Fruit fly (Drosophila melanogaster): ENCODE data around the gene Sec71.

The Sec71 gene

dm6 chr2L:13778648-13779047 is 14.7 kb upstream of the Sec71 start (continued):
- peak; percentile 93 for TF ChIP-seq sens (GFP tag)
- TF ChIP-seq Med (GFP tag) = peak; percentile 89
- TF ChIP-seq tin (GFP tag; optimal IDR thresholded peaks at IDR 0.05) = peak; percentile 9
- TF ChIP-seq CrebB (tag; optimal IDR thresholded peaks at IDR 0.05) = no peak
- no peak for TF ChIP-seq pb (GFP tag; optimal IDR thresholded peaks at IDR 0.05)
- TF ChIP-seq seq (GFP tag; IDR thresholded peaks at IDR 0.05) = 0 out of 2 replicates have a peak, but pooled peaks have one; percentile 46
- peak; percentile 63 for TF ChIP-seq stc (GFP tag; IDR thresholded peaks at IDR 0.05)
- TF ChIP-seq Hr51 (GFP tag; optimal IDR thresholded peaks at IDR 0.05) = peak; percentile 18 to 83
- TF ChIP-seq sug (tag; optimal IDR thresholded peaks at IDR 0.05) = no peak
- peak; percentile 19 for TF ChIP-seq HmgZ (tag; optimal IDR thresholded peaks at IDR 0.05)
- TF ChIP-seq ranshi (GFP tag; IDR thresholded peaks at IDR 0.05) = peak; percentile 71
- TF ChIP-seq knrl (GFP tag; IDR thresholded peaks at IDR 0.05; ENCODE audit: partially characterized antibody) = no peak
- TF ChIP-seq crp (GFP tag; optimal IDR thresholded peaks at IDR 0.05) = no peak
- peak; percentile 80 for TF ChIP-seq dmrt99B (tag; optimal IDR thresholded peaks at IDR 0.05)
- TF ChIP-seq CG5245 (GFP tag; optimal IDR thresholded peaks at IDR 0.05) = peak; percentile 19
- peak; percentile 23 for TF ChIP-seq repo (GFP tag; optimal IDR thresholded peaks at IDR 0.05)
- TF ChIP-seq unc-4 (GFP tag; IDR thresholded peaks at IDR 0.05; ENCODE audit: partially characterized antibody) = no peak
- TF ChIP-seq Deaf1 (tag; optimal IDR thresholded peaks at IDR 0.05) = peak; percentile 40
- peak; percentile 30 for TF ChIP-seq Vsx1 (GFP tag; optimal IDR thresholded peaks at IDR 0.05)
- TF ChIP-seq D19B (GFP tag; optimal IDR thresholded peaks at IDR 0.05) = peak; percentile 9
- no peak for TF ChIP-seq cato (GFP tag; optimal IDR thresholded peaks at IDR 0.05; ENCODE audit: borderline replicate concordance)
- TF ChIP-seq pum (GFP tag; optimal IDR thresholded peaks at IDR 0.05) = peak; percentile 41
- TF ChIP-seq schlank (tag; optimal IDR thresholded peaks at IDR 0.05) = no peak
- TF ChIP-seq lola (GFP tag; optimal IDR thresholded peaks at IDR 0.05) = peak in 1 of 3 experiments; percentile 52
- peak; percentile 65 for TF ChIP-seq CG17361 (GFP tag; IDR thresholded peaks at IDR 0.05)
- TF ChIP-seq CG17612 (GFP tag; IDR thresholded peaks at IDR 0.05) = no peak
- TF ChIP-seq CG17359 (tag; optimal IDR thresholded peaks at IDR 0.05) = peak; percentile 61
- 0 out of 4 replicates have a peak, but pooled peaks have one; percentile 19 for TF ChIP-seq Gug (GFP tag; IDR thresholded peaks at IDR 0.05)
- TF ChIP-seq CG11695 (GFP tag; IDR thresholded peaks at IDR 0.05) = no peak
- no peak for TF ChIP-seq Nf-YC (tag; optimal IDR thresholded peaks at IDR 0.05)
- TF ChIP-seq ken (GFP tag; IDR thresholded peaks at IDR 0.05) = peak; percentile 20; the same call in 1 of the 3 replicates
- TF ChIP-seq zen (tag; optimal IDR thresholded peaks at IDR 0.05) = no peak
- TF ChIP-seq bbx (GFP tag; IDR thresholded peaks at IDR 0.05; ENCODE audit: partially characterized antibody) = no peak
- TF ChIP-seq Hr39 (optimal IDR thresholded peaks at IDR 0.05) = no peak
- TF ChIP-seq sd (tag; optimal IDR thresholded peaks at IDR 0.05) = no peak
- no peak for TF ChIP-seq CG4707 (GFP tag; optimal IDR thresholded peaks at IDR 0.05)
- peak; percentile 4 for TF ChIP-seq CG15011 (GFP tag; optimal IDR thresholded peaks at IDR 0.05)
- peak; percentile 38; the same call in 1 of the 2 replicates for TF ChIP-seq E2f2 (GFP tag; IDR thresholded peaks at IDR 0.05)
- no peak for TF ChIP-seq Sry-β (GFP tag; optimal IDR thresholded peaks at IDR 0.05)
- TF ChIP-seq CG6765 (GFP tag; optimal IDR thresholded peaks at IDR 0.05) = no peak
- TF ChIP-seq E2f1 (GFP tag; IDR thresholded peaks at IDR 0.05) = peak; percentile 53
- TF ChIP-seq disco-r (GFP tag; optimal IDR thresholded peaks at IDR 0.05) = no peak
- TF ChIP-seq nau (GFP tag; optimal IDR thresholded peaks at IDR 0.05) = no peak
- no peak; the same call in 1 of the 2 replicates for TF ChIP-seq Poxn (GFP tag; IDR thresholded peaks at IDR 0.05)
- TF ChIP-seq Hmx (GFP tag; optimal IDR thresholded peaks at IDR 0.05) = peak; percentile 11
- TF ChIP-seq Sry-δ (GFP tag; optimal IDR thresholded peaks at IDR 0.05) = peak; percentile 9
- TF ChIP-seq lov (optimal IDR thresholded peaks at IDR 0.05) = no peak
- TF ChIP-seq lov (GFP tag; IDR thresholded peaks at IDR 0.05) = no peak
- TF ChIP-seq chm (GFP tag; IDR thresholded peaks at IDR 0.05) = no peak
- peak; percentile 10 for TF ChIP-seq CG15514 (GFP tag; optimal IDR thresholded peaks at IDR 0.05)
- TF ChIP-seq lilli (GFP tag; optimal IDR thresholded peaks at IDR 0.05) = peak; percentile 60

All from whole organism, embryonic.